Worm (Caenorhabditis elegans): ENCODE data around the gene C45G9.10.

C45G9.10 gene

DNA sequence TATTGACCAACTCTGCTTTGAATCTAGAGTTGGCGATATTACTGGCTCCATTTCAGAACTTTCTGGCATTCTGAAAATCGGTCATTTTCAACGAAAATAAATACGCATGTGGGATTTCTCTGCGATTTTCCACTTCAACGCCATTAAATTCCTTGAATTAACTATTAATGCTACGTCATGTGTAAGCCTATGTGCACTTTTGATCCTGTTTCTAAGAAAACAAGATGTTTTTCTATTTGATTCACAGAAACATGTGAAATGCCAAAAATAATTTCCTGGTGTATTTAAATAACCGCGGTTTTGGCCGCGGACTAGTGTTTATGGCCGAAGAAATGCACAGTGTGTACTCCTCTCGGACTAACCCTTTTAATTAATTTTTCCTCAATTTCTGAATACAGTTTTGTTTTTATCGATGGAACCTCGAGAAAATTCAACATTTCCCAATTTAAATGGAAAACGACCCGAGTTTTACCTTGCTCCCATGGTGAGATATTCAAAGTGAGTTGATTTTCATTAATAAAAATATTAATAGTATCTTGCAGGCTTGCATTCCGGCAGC, 7.1 kb upstream of the C45G9.10 start, which contains the start of the genes C45G9.11 and C45G9.2 (continued):
- TF ChIP-seq ceh-91 (GFP tag; IDR thresholded peaks at IDR 0.05) (no peak), nfyb-1 (GFP tag; IDR thresholded peaks at IDR 0.05) (no peak), gei-17 (GFP tag; optimal IDR thresholded peaks at IDR 0.05) (no peak), B0261.1 (tag; optimal IDR thresholded peaks at IDR 0.05) (no peak), let-607 (tag; optimal IDR thresholded peaks at IDR 0.05) (no peak), attf-5 (GFP tag; optimal IDR thresholded peaks at IDR 0.05) (no peak), pha-4 (tag; optimal IDR thresholded peaks at IDR 0.05) (no peak), lsl-1 (GFP tag; optimal IDR thresholded peaks at IDR 0.05) (peak; percentile 39), unc-130 (GFP tag; optimal IDR thresholded peaks at IDR 0.05) (peak; percentile 73), somi-1 (GFP tag; optimal IDR thresholded peaks at IDR 0.05) (no peak), ztf-6 (GFP tag; IDR thresholded peaks at IDR 0.05) (no peak), aptf-2 (GFP tag; conservative IDR thresholded peaks at IDR 0.05) (no peak), lin-54 (GFP tag; optimal IDR thresholded peaks at IDR 0.05) (peak; percentile 83), hlh-12 (tag; optimal IDR thresholded peaks at IDR 0.05) (no peak), mel-28 (tag; optimal IDR thresholded peaks at IDR 0.05; ENCODE audit: borderline replicate concordance) (no peak), ztf-25 (GFP tag; IDR thresholded peaks at IDR 0.05) (no peak), attf-6 (GFP tag; IDR thresholded peaks at IDR 0.05) (no peak), ztf-18 (tag; optimal IDR thresholded peaks at IDR 0.05) (no peak), rec-8 (tag; optimal IDR thresholded peaks at IDR 0.05) (peak in 1 of 2 experiments; percentile 39), snpc-4 (GFP tag; optimal IDR thresholded peaks at IDR 0.05) (no peak), snpc-4 (tag; optimal IDR thresholded peaks at IDR 0.05) (peak in 1 of 4 experiments; percentile 45), mxl-1 (tag; optimal IDR thresholded peaks at IDR 0.05) (no peak), zfh-2 (GFP tag; conservative IDR thresholded peaks at IDR 0.05) (no peak), nhr-120 (GFP tag; IDR thresholded peaks at IDR 0.05) (no peak), tbx-9 (tag; optimal IDR thresholded peaks at IDR 0.05; ENCODE audit: borderline replicate concordance) (no peak), madf-6 (GFP tag; IDR thresholded peaks at IDR 0.05) (peak; percentile 73; the same call in 1 of the 2 replicates), F33H1.4 (GFP tag; IDR thresholded peaks at IDR 0.05) (peak; percentile 65), snpc-1.1 (tag; optimal IDR thresholded peaks at IDR 0.05; ENCODE audit: insufficient read depth) (no peak), B0336.3 (GFP tag; IDR thresholded peaks at IDR 0.05) (no peak), efl-1 (GFP tag; optimal IDR thresholded peaks at IDR 0.05) (peak; percentile 65), ztf-28 (GFP tag; IDR thresholded peaks at IDR 0.05) (peak; percentile 81; the same call in 1 of the 2 replicates), Y53F4B.3 (GFP tag; IDR thresholded peaks at IDR 0.05) (no peak), athp-1 (tag; optimal IDR thresholded peaks at IDR 0.05) (no peak), D2030.7 (GFP tag; IDR thresholded peaks at IDR 0.05) (no peak), K11D2.4 (GFP tag; IDR thresholded peaks at IDR 0.05) (no peak), lir-1 (GFP tag; conservative IDR thresholded peaks at IDR 0.05) (no peak), lsy-27 (tag; optimal IDR thresholded peaks at IDR 0.05; ENCODE audit: borderline replicate concordance, insufficient read depth) (no peak), cebp-1 (GFP tag; IDR thresholded peaks at IDR 0.05) (no peak), cebp-1 (tag; optimal IDR thresholded peaks at IDR 0.05) (no peak), F57A8.1 (GFP tag; optimal IDR thresholded peaks at IDR 0.05) (no peak), pbrm-1 (GFP tag; IDR thresholded peaks at IDR 0.05) (no peak; the same call in 1 of the 2 replicates), rpc-1 (optimal IDR thresholded peaks at IDR 0.05) (no peak), rpc-1 (tag; optimal IDR thresholded peaks at IDR 0.05) (no peak), ekl-4 (GFP tag; IDR thresholded peaks at IDR 0.05) (0 out of 2 replicates have a peak, but pooled peaks have one; percentile 37), K12H6.12 (tag; optimal IDR thresholded peaks at IDR 0.05) (peak; percentile 31), mes-4 (tag; optimal IDR thresholded peaks at IDR 0.05) (no peak), snpc-3.4 (tag; optimal IDR thresholded peaks at IDR 0.05) (no peak), F39B2.1 (GFP tag; IDR thresholded peaks at IDR 0.05) (no peak)
